Fruit fly (Drosophila melanogaster) whole organism, prepupa: ENCODE results near the gene Mocs1.

Experiments
- Blimp-1 ChIP-seq: fragments of 200-800 bp; sonication (Bioruptor generic); optimal IDR thresholded peaks from 3 replicates; lab custom pipeline; 2017; ENCODE audit warnings: missing biosample characterization, missing genetic modification characterization, mild to moderate bottlenecking, moderate library complexity, missing genetic modification reagents
- CG11294 ChIP-seq: fragments of 200-800 bp; sonication (Bioruptor generic); IDR thresholded peaks from 2 replicates; pipeline ENCODE4 v1.3.6; 2022; ENCODE audit warnings: missing biosample characterization, missing genetic modification characterization
- CG16779 ChIP-seq: fragments of 200-800 bp; sonication (Bioruptor generic); optimal IDR thresholded peaks from 3 replicates; lab custom pipeline; 2017; ENCODE audit warnings: missing biosample characterization, mild to moderate bottlenecking, missing genetic modification characterization
- CG32006 ChIP-seq: fragments of 200-800 bp; sonication (Bioruptor generic); optimal IDR thresholded peaks from 3 replicates; lab custom pipeline; 2017; ENCODE audit warnings: missing biosample characterization, mild to moderate bottlenecking, missing genetic modification characterization
- Eip75B ChIP-seq: fragments of 200-800 bp; sonication (Bioruptor generic); optimal IDR thresholded peaks from 3 replicates; lab custom pipeline; 2016; ENCODE audit warnings: missing biosample characterization, missing genetic modification characterization
- OdsH ChIP-seq: fragments of 200-800 bp; sonication (Bioruptor generic); optimal IDR thresholded peaks from 3 replicates; lab custom pipeline; 2016; ENCODE audit warnings: missing biosample characterization, missing genetic modification characterization
- net ChIP-seq: fragments of 200-800 bp; sonication (Bioruptor generic); optimal IDR thresholded peaks from 3 replicates; lab custom pipeline; 2016; ENCODE audit warnings: missing biosample characterization, missing genetic modification characterization
- salr ChIP-seq, 2 experiments: fragments of 200-800 bp; sonication (Bioruptor generic); optimal IDR thresholded peaks; 3 replicates each; lab custom pipeline; 2016 to 2018; ENCODE audit warnings: missing biosample characterization in 2 of 2, missing genetic modification characterization in 2 of 2, mild to moderate bottlenecking in 1 of 2

dm6 chr3L:11070372-11070854, at the start of gene Mocs1:
- TF ChIP-seq Blimp-1, result no peak
- TF ChIP-seq CG11294 (GFP tag; lab: Robert Waterston, UW), result no peak
- TF ChIP-seq CG32006, result no peak
- TF ChIP-seq Eip75B (GFP tag; lab: Kevin White, UChicago), result no peak
- no peak for TF ChIP-seq salr (GFP tag; optimal IDR thresholded peaks at IDR 0.05; lab: Kevin White, UChicago)
- TF ChIP-seq net (GFP tag; lab: Kevin White, UChicago), result no peak
- no peak for TF ChIP-seq OdsH (GFP tag; lab: Kevin White, UChicago)
- TF ChIP-seq CG16779, result no peak
